ENCODE assay signal across 1 fruit fly cellular context in genomic region chr3L:6871296-6871695, dm6.
TF ChIP-seq lines count a peak whose summit lies in the region.

No protein-coding gene starts in this region.

TF ChIP-seq in whole organism, prepupa, 60 proteins besides CTCF, POLR2A, EP300 and RAD21 (continued from another document):
- peak; percentile 64 for TF ChIP-seq acj6 (GFP tag; optimal IDR thresholded peaks at IDR 0.05; lab: Kevin White, UChicago)
- TF ChIP-seq CG11762 (GFP tag; optimal IDR thresholded peaks at IDR 0.05; lab: Kevin White, UChicago; ENCODE audit: insufficient read depth): peak; percentile 32
- no peak for TF ChIP-seq CG15336 (GFP tag; IDR thresholded peaks at IDR 0.05; lab: Robert Waterston, UW)
- peak; percentile 56 for TF ChIP-seq CG7368 (GFP tag; optimal IDR thresholded peaks at IDR 0.05; lab: Kevin White, UChicago)
- TF ChIP-seq Blimp-1 (GFP tag; optimal IDR thresholded peaks at IDR 0.05; lab: Kevin White, UChicago): peak; percentile 57
- TF ChIP-seq Hr4 (GFP tag; optimal IDR thresholded peaks at IDR 0.05; lab: Kevin White, UChicago): no peak
- peak; percentile 70; the same call in 2 of the 3 replicates for TF ChIP-seq CG6163 (GFP tag; IDR thresholded peaks at IDR 0.05; lab: Robert Waterston, UW)
- no peak for TF ChIP-seq fkh (GFP tag; optimal IDR thresholded peaks at IDR 0.05; lab: Kevin White, UChicago)
- peak; percentile 68 for TF ChIP-seq CG31627 (GFP tag; optimal IDR thresholded peaks at IDR 0.05; lab: Kevin White, UChicago)
- TF ChIP-seq ss (GFP tag; optimal IDR thresholded peaks at IDR 0.05; lab: Kevin White, UChicago): peak; percentile 16 to 62
- no peak for TF ChIP-seq eg (GFP tag; IDR thresholded peaks at IDR 0.05; lab: Robert Waterston, UW)
- TF ChIP-seq salr (GFP tag; optimal IDR thresholded peaks at IDR 0.05; lab: Kevin White, UChicago): peak in 1 of 2 experiments; percentile 38
- peak; percentile 54 for TF ChIP-seq Ets21C (GFP tag; optimal IDR thresholded peaks at IDR 0.05; lab: Kevin White, UChicago)
- peak; percentile 75 for TF ChIP-seq Ets96B (tag; optimal IDR thresholded peaks at IDR 0.05; lab: Kevin White, UChicago)
- TF ChIP-seq CG8319 (GFP tag; optimal IDR thresholded peaks at IDR 0.05; lab: Kevin White, UChicago): peak; percentile 20
- TF ChIP-seq Sox102F (GFP tag; optimal IDR thresholded peaks at IDR 0.05; lab: Kevin White, UChicago): peak; percentile 56
- TF ChIP-seq Hr38 (GFP tag; optimal IDR thresholded peaks at IDR 0.05; lab: Kevin White, UChicago): no peak
- peak; percentile 56 for TF ChIP-seq OdsH (GFP tag; optimal IDR thresholded peaks at IDR 0.05; lab: Kevin White, UChicago)
- TF ChIP-seq CG10669 (GFP tag; optimal IDR thresholded peaks at IDR 0.05; lab: Kevin White, UChicago): peak; percentile 71
- TF ChIP-seq Hr39 (GFP tag; optimal IDR thresholded peaks at IDR 0.05; lab: Kevin White, UChicago): peak; percentile 69
- TF ChIP-seq CG4318 (GFP tag; optimal IDR thresholded peaks at IDR 0.05; lab: Kevin White, UChicago): no peak
- TF ChIP-seq svp (GFP tag; lab: Kevin White, UChicago): peak; percentile 86
- TF ChIP-seq CG1621 (tag; optimal IDR thresholded peaks at IDR 0.05; lab: Kevin White, UChicago): no peak
- peak; percentile 22 for TF ChIP-seq net (GFP tag; optimal IDR thresholded peaks at IDR 0.05; lab: Kevin White, UChicago)
- TF ChIP-seq CG3032 (tag; optimal IDR thresholded peaks at IDR 0.05; lab: Kevin White, UChicago): peak; percentile 75
- TF ChIP-seq Sox15 (GFP tag; optimal IDR thresholded peaks at IDR 0.05; lab: Kevin White, UChicago): peak; percentile 28
- peak; percentile 43 for TF ChIP-seq vri (GFP tag; optimal IDR thresholded peaks at IDR 0.05; lab: Kevin White, UChicago)
- peak; percentile 80 for TF ChIP-seq Met (GFP tag; optimal IDR thresholded peaks at IDR 0.05; lab: Kevin White, UChicago)
- peak; percentile 60 for TF ChIP-seq Eip75B (GFP tag; optimal IDR thresholded peaks at IDR 0.05; lab: Kevin White, UChicago)
- peak; percentile 53 for TF ChIP-seq CG8632 (GFP tag; optimal IDR thresholded peaks at IDR 0.05; lab: Kevin White, UChicago)
- no peak for TF ChIP-seq CG32006 (GFP tag; optimal IDR thresholded peaks at IDR 0.05; lab: Kevin White, UChicago)
- TF ChIP-seq pdm3 (GFP tag; optimal IDR thresholded peaks at IDR 0.05; lab: Kevin White, UChicago): peak; percentile 54
- TF ChIP-seq CG16779 (tag; optimal IDR thresholded peaks at IDR 0.05; lab: Kevin White, UChicago): no peak
